Worm (Caenorhabditis elegans): ENCODE results near the gene acs-1.

- TF ChIP-seq flt-1 (GFP tag; IDR thresholded peaks at IDR 0.05) = no peak
- TF ChIP-seq med-1 (GFP tag; optimal IDR thresholded peaks at IDR 0.05; ENCODE audit: insufficient read depth) = no peak
- TF ChIP-seq T22C8.4 (GFP tag; IDR thresholded peaks at IDR 0.05) = no peak
- no peak for TF ChIP-seq tab-1 (GFP tag; IDR thresholded peaks at IDR 0.05)
- no peak for TF ChIP-seq ref-1 (GFP tag; conservative IDR thresholded peaks at IDR 0.05)
- no peak for TF ChIP-seq cog-1 (tag; optimal IDR thresholded peaks at IDR 0.05)
- no peak for TF ChIP-seq klf-2 (GFP tag; conservative IDR thresholded peaks at IDR 0.05)
These were observed 34.8 kb downstream of the acs-1 start for ce11 chrV:6559585-6559984.
